Worm (Caenorhabditis elegans) whole organism, L3 larva: ENCODE data around the gene nhr-155.

Experiments used
- ZK546.5 ChIP-seq: sonication (generic microtip); optimal IDR thresholded peaks from 2 replicates; lab custom pipeline; 2017; ENCODE audit warnings: missing biosample characterization, missing genetic modification characterization
- ama-1 ChIP-seq: fragments of 150-350 bp; optimal IDR thresholded peaks from 2 replicates; lab custom pipeline; 2018
- ceh-16 ChIP-seq: sonication (generic microtip); optimal IDR thresholded peaks from 2 replicates; lab custom pipeline; 2017; ENCODE audit warnings: missing biosample characterization, missing genetic modification characterization
- ceh-28 ChIP-seq: fragments of 150-350 bp; optimal IDR thresholded peaks from 2 replicates; lab custom pipeline; 2014; ENCODE audit warnings: missing biosample characterization, missing genetic modification reagents, missing genetic modification characterization
- egl-27 ChIP-seq: sonication (generic microtip); optimal IDR thresholded peaks from 4 replicates; lab custom pipeline; 2017; ENCODE audit warnings: missing biosample characterization, missing genetic modification reagents, missing genetic modification characterization
- egl-5 ChIP-seq: fragments of 150-350 bp; optimal IDR thresholded peaks from 2 replicates; lab custom pipeline; 2017; ENCODE audit warnings: missing biosample characterization, missing genetic modification reagents, missing genetic modification characterization, inconsistent platforms
- elt-2 ChIP-seq: sonication (generic microtip); optimal IDR thresholded peaks from 2 replicates; lab custom pipeline; 2016; ENCODE audit warnings: missing genetic modification reagents, mild to moderate bottlenecking, missing genetic modification characterization, missing compliant biosample characterization
- eor-1 ChIP-seq, 2 experiments: fragments of 150-350 bp; optimal IDR thresholded peaks; 2 replicates each; lab custom pipeline; 2014 to 2018; ENCODE audit warnings: missing biosample characterization in 2 of 2, missing genetic modification characterization in 2 of 2
- fkh-10 ChIP-seq: sonication (generic microtip); optimal IDR thresholded peaks from 2 replicates; lab custom pipeline; 2017; ENCODE audit warnings: missing biosample characterization, missing genetic modification reagents, missing genetic modification characterization
- fkh-2 ChIP-seq: fragments of 150-350 bp; optimal IDR thresholded peaks from 2 replicates; lab custom pipeline; 2014; ENCODE audit warnings: missing biosample characterization, missing genetic modification reagents, missing genetic modification characterization
- fos-1 ChIP-seq: fragments of 150-350 bp; optimal IDR thresholded peaks from 2 replicates; lab custom pipeline; 2014; ENCODE audit warnings: missing biosample characterization, missing genetic modification characterization
- hmg-11 ChIP-seq: sonication (generic microtip); optimal IDR thresholded peaks from 2 replicates; lab custom pipeline; 2016; ENCODE audit warnings: missing genetic modification characterization, missing compliant biosample characterization
- jun-1 ChIP-seq: fragments of 150-350 bp; optimal IDR thresholded peaks from 2 replicates; lab custom pipeline; 2014; ENCODE audit warnings: missing biosample characterization, missing genetic modification reagents, missing genetic modification characterization
- lin-15B ChIP-seq: fragments of 150-350 bp; optimal IDR thresholded peaks from 2 replicates; lab custom pipeline; 2014; ENCODE audit warnings: missing biosample characterization, missing genetic modification characterization
- lin-39 ChIP-seq: fragments of 150-350 bp; optimal IDR thresholded peaks from 2 replicates; lab custom pipeline; 2018; ENCODE audit warnings: missing biosample characterization, missing genetic modification reagents, missing genetic modification characterization
- lsy-12 ChIP-seq: sonication (generic microtip); optimal IDR thresholded peaks from 2 replicates; lab custom pipeline; 2016; ENCODE audit warnings: mild to moderate bottlenecking, missing genetic modification characterization, missing compliant biosample characterization
- mdl-1 ChIP-seq: fragments of 150-350 bp; optimal IDR thresholded peaks from 2 replicates; lab custom pipeline; 2014; ENCODE audit warnings: missing biosample characterization, missing genetic modification characterization
- mml-1 ChIP-seq: fragments of 150-350 bp; sonication (generic microtip); optimal IDR thresholded peaks from 3 replicates; lab custom pipeline; 2014; ENCODE audit warnings: missing biosample characterization, missing genetic modification characterization
- nfya-1 ChIP-seq: sonication (generic microtip); optimal IDR thresholded peaks from 2 replicates; lab custom pipeline; 2017; ENCODE audit warnings: missing genetic modification characterization, mild to moderate bottlenecking, missing compliant biosample characterization, antibody characterized with exemption, moderate library complexity; ENCODE audit not compliant: insufficient read depth
- nhr-11 ChIP-seq: fragments of 150-350 bp; optimal IDR thresholded peaks from 2 replicates; lab custom pipeline; 2014; ENCODE audit warnings: missing biosample characterization, missing genetic modification characterization
- nhr-12 ChIP-seq: fragments of 150-350 bp; optimal IDR thresholded peaks from 2 replicates; lab custom pipeline; 2014; ENCODE audit warnings: missing biosample characterization, missing genetic modification characterization
- nhr-23 ChIP-seq: fragments of 150-350 bp; optimal IDR thresholded peaks from 2 replicates; lab custom pipeline; 2014; ENCODE audit warnings: missing biosample characterization, missing genetic modification reagents, missing genetic modification characterization
- nhr-237 ChIP-seq: fragments of 150-350 bp; optimal IDR thresholded peaks from 2 replicates; lab custom pipeline; 2014; ENCODE audit warnings: missing biosample characterization, missing genetic modification characterization
- nhr-25 ChIP-seq: sonication (generic microtip); optimal IDR thresholded peaks from 2 replicates; lab custom pipeline; 2017; ENCODE audit warnings: missing biosample characterization, missing genetic modification characterization
- nhr-28 ChIP-seq: fragments of 150-350 bp; optimal IDR thresholded peaks from 2 replicates; lab custom pipeline; 2014; ENCODE audit warnings: missing biosample characterization, missing genetic modification characterization
- nhr-43 ChIP-seq: sonication (generic microtip); optimal IDR thresholded peaks from 2 replicates; lab custom pipeline; 2016; ENCODE audit warnings: mild to moderate bottlenecking, missing genetic modification characterization, missing compliant biosample characterization; ENCODE audit not compliant: poor library complexity, severe bottlenecking
- nhr-67 ChIP-seq: fragments of 150-350 bp; optimal IDR thresholded peaks from 2 replicates; lab custom pipeline; 2014; ENCODE audit warnings: missing biosample characterization, missing genetic modification characterization
- nhr-76 ChIP-seq: fragments of 150-350 bp; sonication (generic microtip); optimal IDR thresholded peaks from 5 replicates; lab custom pipeline; 2014; ENCODE audit warnings: missing biosample characterization, missing genetic modification characterization
- nhr-77 ChIP-seq: fragments of 150-350 bp; optimal IDR thresholded peaks from 2 replicates; lab custom pipeline; 2014; ENCODE audit warnings: missing biosample characterization, missing genetic modification characterization
- pha-4 ChIP-seq: fragments of 150-350 bp; optimal IDR thresholded peaks from 2 replicates; lab custom pipeline; 2014; ENCODE audit warnings: missing biosample characterization, missing genetic modification reagents, missing genetic modification characterization
- pqm-1 ChIP-seq: fragments of 150-350 bp; optimal IDR thresholded peaks from 2 replicates; lab custom pipeline; 2017; ENCODE audit warnings: missing biosample characterization, missing genetic modification characterization, inconsistent platforms
- sea-2 ChIP-seq: fragments of 150-350 bp; sonication (generic microtip); optimal IDR thresholded peaks from 4 replicates; lab custom pipeline; 2014; ENCODE audit warnings: missing biosample characterization, missing genetic modification reagents, missing genetic modification characterization
- skn-1 ChIP-seq: fragments of 150-350 bp; optimal IDR thresholded peaks from 2 replicates; lab custom pipeline; 2014; ENCODE audit warnings: missing biosample characterization, missing genetic modification characterization
- tbx-2 ChIP-seq: sonication (generic microtip); optimal IDR thresholded peaks from 2 replicates; lab custom pipeline; 2016; ENCODE audit warnings: mild to moderate bottlenecking, missing genetic modification characterization, missing compliant biosample characterization
- unc-39 ChIP-seq: sonication (generic microtip); optimal IDR thresholded peaks from 4 replicates; lab custom pipeline; 2017; ENCODE audit warnings: missing biosample characterization, missing genetic modification characterization
- unc-62 ChIP-seq: fragments of 150-350 bp; sonication (generic microtip); optimal IDR thresholded peaks from 4 replicates; lab custom pipeline; 2014; ENCODE audit warnings: missing biosample characterization, missing genetic modification reagents, missing genetic modification characterization
- zag-1 ChIP-seq: fragments of 150-350 bp; optimal IDR thresholded peaks from 2 replicates; lab custom pipeline; 2014; ENCODE audit warnings: missing biosample characterization, missing genetic modification characterization
- ztf-4 ChIP-seq: fragments of 150-350 bp; optimal IDR thresholded peaks from 2 replicates; lab custom pipeline; 2014; ENCODE audit warnings: missing biosample characterization, missing genetic modification characterization

Gene nhr-155

ce11 chrV:552406-552805, 13.1 kb downstream of the nhr-155 start:
- TF ChIP-seq egl-27 (tag; lab: Kevin White, UChicago) (no peak), ceh-16 (no peak), nhr-25 (tag; lab: Kevin White, UChicago) (no peak), egl-5 (tag; lab: Kevin White, UChicago) (no peak), lsy-12 (tag; lab: Kevin White, UChicago) (no peak), nfya-1 (tag; lab: Kevin White, UChicago) (no peak), ztf-4 (tag; lab: Kevin White, UChicago) (no peak), unc-62 (GFP tag; lab: Kevin White, UChicago) (no peak), unc-39 (tag; lab: Kevin White, UChicago) (no peak), ceh-28 (no peak), pha-4 (tag; lab: Kevin White, UChicago) (no peak), fkh-10 (no peak), eor-1 (tag; optimal IDR thresholded peaks at IDR 0.05; lab: Kevin White, UChicago) (no peak)

- TF ChIP-seq ZK546.5 (no peak), unc-39 (tag; lab: Kevin White, UChicago) (no peak), ama-1 (lab: Kevin White, UChicago) (no peak), nhr-237 (tag; lab: Kevin White, UChicago) (no peak), pha-4 (tag; lab: Kevin White, UChicago) (no peak), fos-1 (tag; lab: Kevin White, UChicago) (no peak), ceh-28 (no peak), skn-1 (no peak), lin-39 (no peak), ztf-4 (tag; lab: Kevin White, UChicago) (no peak), tbx-2 (tag; lab: Kevin White, UChicago) (no peak), mdl-1 (tag; lab: Kevin White, UChicago) (no peak), eor-1 (tag; optimal IDR thresholded peaks at IDR 0.05; lab: Kevin White, UChicago) (no peak), hmg-11 (tag; lab: Kevin White, UChicago) (no peak)
Observed at ce11 chrV:553067-553466, 13.8 kb downstream of the nhr-155 start, which contains the start of gene C14C6.8. Gene C14C6.8 (minus strand): TSS chrV:553167.

- no peak for TF ChIP-seq ztf-4 (tag; lab: Kevin White, UChicago)
- no peak for TF ChIP-seq fos-1 (tag; lab: Kevin White, UChicago)
- no peak for TF ChIP-seq nhr-11
- no peak for TF ChIP-seq ceh-16
- TF ChIP-seq nhr-25 (tag; lab: Kevin White, UChicago) = no peak
- no peak for TF ChIP-seq mdl-1 (tag; lab: Kevin White, UChicago)
- no peak for TF ChIP-seq pha-4 (tag; lab: Kevin White, UChicago)
- TF ChIP-seq eor-1 (tag; optimal IDR thresholded peaks at IDR 0.05; lab: Kevin White, UChicago) = no peak
- no peak for TF ChIP-seq mml-1 (tag; lab: Kevin White, UChicago)
- TF ChIP-seq nhr-43 (tag; lab: Kevin White, UChicago) = no peak
- no peak for TF ChIP-seq nhr-28 (tag; lab: Kevin White, UChicago)
- TF ChIP-seq egl-27 (tag; lab: Kevin White, UChicago) = no peak
- TF ChIP-seq elt-2 (tag; lab: Kevin White, UChicago) = no peak
- TF ChIP-seq lin-15B (tag; lab: Kevin White, UChicago) = no peak
- no peak for TF ChIP-seq fkh-2 (tag; lab: Kevin White, UChicago)
- TF ChIP-seq lsy-12 (tag; lab: Kevin White, UChicago) = no peak
- TF ChIP-seq fkh-10 = no peak
- TF ChIP-seq pqm-1 = no peak
Observed at ce11 chrV:556055-556454, 16.8 kb downstream of the nhr-155 start, which contains the start of gene srx-8. Gene srx-8 (minus strand): TSS chrV:556155.

ce11 chrV:559940-560339, 20.7 kb downstream of the nhr-155 start, which contains the start of gene srx-7:
Gene srx-7 (plus strand): TSS chrV:560195.
- TF ChIP-seq ZK546.5 (no peak), zag-1 (no peak), fkh-10 (no peak), nhr-76 (tag; lab: Kevin White, UChicago) (no peak), fkh-2 (tag; lab: Kevin White, UChicago) (no peak), ama-1 (lab: Kevin White, UChicago) (no peak), nhr-23 (tag; lab: Kevin White, UChicago) (no peak), nhr-12 (tag; lab: Kevin White, UChicago) (no peak), tbx-2 (tag; lab: Kevin White, UChicago) (no peak), jun-1 (tag; lab: Kevin White, UChicago) (no peak), nhr-77 (no peak), nhr-28 (tag; lab: Kevin White, UChicago) (no peak), nhr-67 (tag; lab: Kevin White, UChicago) (no peak), ztf-4 (tag; lab: Kevin White, UChicago) (no peak), sea-2 (GFP tag; lab: Kevin White, UChicago) (no peak), unc-62 (GFP tag; lab: Kevin White, UChicago) (no peak), lsy-12 (tag; lab: Kevin White, UChicago) (no peak)
